Worm (Caenorhabditis elegans) whole organism, late embryonic: ENCODE results near the gene F07H5.7.

Experiments used
- K09A11.1 ChIP-seq: sonication (generic microtip); optimal IDR thresholded peaks from 2 replicates; lab custom pipeline; 2017; ENCODE audit warnings: antibody characterized with exemption, mild to moderate bottlenecking, missing genetic modification characterization, missing compliant biosample characterization; ENCODE audit not compliant: insufficient read depth
- ahr-1 ChIP-seq: sonication (generic microtip); optimal IDR thresholded peaks from 2 replicates; lab custom pipeline; 2016; ENCODE audit warnings: missing genetic modification characterization, missing compliant biosample characterization
- ceh-22 ChIP-seq: sonication (generic microtip); optimal IDR thresholded peaks from 2 replicates; lab custom pipeline; 2017; ENCODE audit warnings: missing biosample characterization, missing genetic modification characterization
- ceh-9 ChIP-seq: sonication (generic microtip); optimal IDR thresholded peaks from 2 replicates; lab custom pipeline; 2016; ENCODE audit warnings: mild to moderate bottlenecking, missing genetic modification characterization, inconsistent platforms, missing compliant biosample characterization
- fkh-10 ChIP-seq: fragments of 150-350 bp; optimal IDR thresholded peaks from 2 replicates; lab custom pipeline; 2014; ENCODE audit warnings: missing biosample characterization, missing genetic modification reagents, missing genetic modification characterization
- hlh-8 ChIP-seq: sonication (generic microtip); optimal IDR thresholded peaks from 2 replicates; lab custom pipeline; 2016; ENCODE audit warnings: missing genotype, missing genetic modification characterization, missing compliant biosample characterization
- nhr-11 ChIP-seq: fragments of 150-350 bp; optimal IDR thresholded peaks from 2 replicates; lab custom pipeline; 2014; ENCODE audit warnings: missing biosample characterization, missing genetic modification characterization
- pqm-1 ChIP-seq: sonication (generic microtip); optimal IDR thresholded peaks from 2 replicates; lab custom pipeline; 2016; ENCODE audit warnings: missing genetic modification characterization, missing compliant biosample characterization
- rnt-1 ChIP-seq: sonication (generic microtip); optimal IDR thresholded peaks from 2 replicates; lab custom pipeline; 2016; ENCODE audit warnings: missing genetic modification characterization, missing compliant biosample characterization
- tbx-7 ChIP-seq: sonication (generic microtip); optimal IDR thresholded peaks from 2 replicates; lab custom pipeline; 2016; ENCODE audit warnings: missing genotype, missing genetic modification characterization, missing compliant biosample characterization
- unc-55 ChIP-seq: sonication (generic microtip); optimal IDR thresholded peaks from 2 replicates; lab custom pipeline; 2017; ENCODE audit warnings: missing biosample characterization, missing genetic modification reagents, missing genetic modification characterization
- unc-86 ChIP-seq: sonication (generic microtip); optimal IDR thresholded peaks from 2 replicates; lab custom pipeline; 2016; ENCODE audit warnings: missing genetic modification characterization, missing compliant biosample characterization

- TF ChIP-seq fkh-10 (GFP tag; lab: Kevin White, UChicago) = no peak
- TF ChIP-seq hlh-8 = no peak
- no peak for TF ChIP-seq nhr-11 (tag; lab: Kevin White, UChicago)
- no peak for TF ChIP-seq ceh-9 (tag; lab: Kevin White, UChicago)
- no peak for TF ChIP-seq tbx-7 (tag; lab: Kevin White, UChicago)
- peak; percentile 77 for TF ChIP-seq unc-55 (GFP tag; lab: Kevin White, UChicago)
- TF ChIP-seq ceh-22 (tag; lab: Kevin White, UChicago) = no peak
- TF ChIP-seq unc-86 (tag; lab: Kevin White, UChicago) = no peak
- TF ChIP-seq rnt-1 (tag; lab: Kevin White, UChicago) = no peak
- no peak for TF ChIP-seq pqm-1 (tag; lab: Kevin White, UChicago)
- no peak for TF ChIP-seq K09A11.1 (tag; lab: Kevin White, UChicago)
- no peak for TF ChIP-seq ahr-1 (tag; lab: Kevin White, UChicago)
These were observed 46.6 kb downstream of the F07H5.7 start for ce11 chrII:8747246-8747938.
